Fruit fly (Drosophila melanogaster) whole organism, embryonic: ENCODE data around the gene CG3434.

Experiments used
- CG10543 ChIP-seq: fragments of 200-800 bp; sonication (Bioruptor generic); optimal IDR thresholded peaks from 3 replicates; lab custom pipeline; 2017; ENCODE audit warnings: missing biosample characterization, mild to moderate bottlenecking, missing genetic modification characterization, moderate library complexity
- CG13894 ChIP-seq: fragments of 200-800 bp; sonication (Bioruptor generic); optimal IDR thresholded peaks from 3 replicates; lab custom pipeline; 2018; ENCODE audit warnings: missing biosample characterization, mild to moderate bottlenecking, missing genetic modification characterization, moderate library complexity
- CG15073 ChIP-seq: fragments of 200-800 bp; sonication (Bioruptor generic); optimal IDR thresholded peaks from 2 replicates; lab custom pipeline; 2016; ENCODE audit warnings: missing biosample characterization, missing genetic modification characterization
- CG18619 ChIP-seq: fragments of 200-800 bp; sonication (Bioruptor generic); optimal IDR thresholded peaks from 3 replicates; lab custom pipeline; 2017; ENCODE audit warnings: missing biosample characterization, mild to moderate bottlenecking, missing genetic modification characterization
- CG30020 ChIP-seq: fragments of 200-800 bp; optimal IDR thresholded peaks from 2 replicates; lab custom pipeline; 2019; ENCODE audit warnings: missing biosample characterization, mild to moderate bottlenecking, missing genetic modification characterization, moderate library complexity
- CG3281 ChIP-seq: fragments of 200-800 bp; sonication (Bioruptor generic); optimal IDR thresholded peaks from 3 replicates; lab custom pipeline; 2017; ENCODE audit warnings: missing biosample characterization, mild to moderate bottlenecking, missing genetic modification characterization
- CG34376 ChIP-seq: fragments of 200-800 bp; sonication (Bioruptor generic); optimal IDR thresholded peaks from 2 replicates; lab custom pipeline; 2018; ENCODE audit warnings: missing biosample characterization, mild to moderate bottlenecking, missing genetic modification characterization
- CG6272 ChIP-seq: fragments of 200-800 bp; sonication (Bioruptor generic); IDR thresholded peaks from 2 replicates; pipeline ENCODE4 v1.3.6; 2022; ENCODE audit warnings: missing biosample characterization, missing genetic modification characterization
- CG6791 ChIP-seq: fragments of 200-800 bp; sonication (Bioruptor generic); IDR thresholded peaks from 3 replicates; pipeline ENCODE4 v1.3.6; 2022; ENCODE audit warnings: missing biosample characterization, missing genetic modification characterization; ENCODE audit not compliant: partially characterized antibody
- CG6813 ChIP-seq: fragments of 200-800 bp; sonication (Bioruptor generic); optimal IDR thresholded peaks from 2 replicates; lab custom pipeline; 2017; ENCODE audit warnings: missing biosample characterization, missing genetic modification characterization, mild to moderate bottlenecking, moderate library complexity, missing genetic modification reagents
- CG7271 ChIP-seq: fragments of 200-800 bp; sonication (Bioruptor generic); optimal IDR thresholded peaks from 2 replicates; lab custom pipeline; 2018; ENCODE audit warnings: missing biosample characterization, mild to moderate bottlenecking, missing genetic modification characterization, moderate library complexity
- CG7963 ChIP-seq: fragments of 200-800 bp; sonication (Bioruptor generic); IDR thresholded peaks from 3 replicates; pipeline ENCODE4 v1.3.6; 2022; ENCODE audit warnings: missing biosample characterization, missing genetic modification characterization; ENCODE audit not compliant: partially characterized antibody
- Dll ChIP-seq: fragments of 200-800 bp; sonication (Bioruptor generic); IDR thresholded peaks from 4 replicates; pipeline ENCODE4 v1.3.6; 2022; ENCODE audit warnings: missing biosample characterization, missing genetic modification characterization; ENCODE audit not compliant: partially characterized antibody
- Hmr ChIP-seq: fragments of 200-800 bp; sonication (Bioruptor generic); optimal IDR thresholded peaks from 3 replicates; lab custom pipeline; 2017; ENCODE audit warnings: mild to moderate bottlenecking, missing biosample characterization, missing genetic modification reagents, missing genetic modification characterization
- Hmx ChIP-seq: fragments of 200-800 bp; sonication (Bioruptor generic); optimal IDR thresholded peaks from 2 replicates; lab custom pipeline; 2016; ENCODE audit warnings: missing biosample characterization, missing genetic modification characterization
- Med ChIP-seq: fragments of 200-800 bp; sonication (Bioruptor generic); peaks from one replicate; lab custom pipeline; 2016; ENCODE audit warnings: missing biosample characterization, missing genetic modification characterization, mild to moderate bottlenecking, inconsistent platforms, moderate library complexity
- NK7.1 ChIP-seq: fragments of 200-800 bp; sonication (Bioruptor generic); optimal IDR thresholded peaks from 3 replicates; lab custom pipeline; 2016; ENCODE audit warnings: missing biosample characterization, missing genetic modification characterization
- Sox102F ChIP-seq: fragments of 200-800 bp; sonication (Bioruptor generic); optimal IDR thresholded peaks from 2 replicates; lab custom pipeline; 2018; ENCODE audit warnings: missing biosample characterization, mild to moderate bottlenecking, missing genetic modification characterization, moderate library complexity
- al ChIP-seq: fragments of 200-800 bp; sonication (Bioruptor generic); IDR thresholded peaks from 2 replicates; pipeline ENCODE4 v1.3.6; 2022; ENCODE audit warnings: missing biosample characterization, missing genetic modification characterization
- chinmo ChIP-seq: fragments of 200-800 bp; sonication (Bioruptor generic); IDR thresholded peaks from 4 replicates; pipeline ENCODE4 v1.3.6; 2022; ENCODE audit warnings: missing biosample characterization, missing genetic modification characterization; ENCODE audit not compliant: partially characterized antibody
- cwo ChIP-seq: fragments of 200-800 bp; sonication (Bioruptor generic); optimal IDR thresholded peaks from 3 replicates; lab custom pipeline; 2017; ENCODE audit warnings: missing biosample characterization, missing genetic modification characterization, mild to moderate bottlenecking, moderate library complexity, missing genetic modification reagents
- disco-r ChIP-seq: fragments of 200-800 bp; sonication (Bioruptor generic); optimal IDR thresholded peaks from 2 replicates; lab custom pipeline; 2016; ENCODE audit warnings: missing biosample characterization, missing genetic modification characterization
- exex ChIP-seq: fragments of 200-800 bp; sonication (Bioruptor generic); optimal IDR thresholded peaks from 4 replicates; lab custom pipeline; 2018; ENCODE audit warnings: missing biosample characterization, mild to moderate bottlenecking, missing genetic modification characterization, moderate library complexity
- grn ChIP-seq: fragments of 200-800 bp; sonication (Bioruptor generic); optimal IDR thresholded peaks from 3 replicates; lab custom pipeline; 2017; ENCODE audit warnings: missing biosample characterization, missing genetic modification characterization
- gt ChIP-seq: fragments of 200-800 bp; sonication (Bioruptor generic); IDR thresholded peaks from 2 replicates; pipeline ENCODE4 v1.3.6; 2022; ENCODE audit warnings: missing biosample characterization, missing genetic modification characterization
- kah ChIP-seq: fragments of 200-800 bp; sonication (Bioruptor generic); optimal IDR thresholded peaks from 2 replicates; lab custom pipeline; 2018; ENCODE audit warnings: missing biosample characterization, mild to moderate bottlenecking, missing genetic modification characterization
- mirr ChIP-seq: fragments of 200-800 bp; sonication (Bioruptor generic); optimal IDR thresholded peaks from 3 replicates; lab custom pipeline; 2018; ENCODE audit warnings: missing biosample characterization, mild to moderate bottlenecking, missing genetic modification characterization
- nerfin-1 ChIP-seq: fragments of 200-800 bp; sonication (Bioruptor generic); optimal IDR thresholded peaks from 3 replicates; lab custom pipeline; 2019; ENCODE audit warnings: missing biosample characterization, mild to moderate bottlenecking, missing genetic modification characterization, moderate library complexity
- scrt ChIP-seq: fragments of 200-800 bp; sonication (Bioruptor generic); optimal IDR thresholded peaks from 2 replicates; lab custom pipeline; 2018; ENCODE audit warnings: missing biosample characterization, mild to moderate bottlenecking, missing genetic modification characterization, moderate library complexity
- sd ChIP-seq: fragments of 200-800 bp; sonication (Bioruptor generic); optimal IDR thresholded peaks from 3 replicates; lab custom pipeline; 2018; ENCODE audit warnings: missing biosample characterization, mild to moderate bottlenecking, missing genetic modification characterization, moderate library complexity
- sna ChIP-seq: fragments of 200-800 bp; sonication (Bioruptor generic); IDR thresholded peaks from 2 replicates; pipeline ENCODE4 v1.3.6; 2022; ENCODE audit warnings: missing biosample characterization, missing genetic modification characterization; ENCODE audit not compliant: partially characterized antibody
- sob ChIP-seq: fragments of 200-800 bp; sonication (Bioruptor generic); IDR thresholded peaks from 2 replicates; pipeline ENCODE4 v1.3.6; 2022; ENCODE audit warnings: missing biosample characterization, missing genetic modification characterization
- sug ChIP-seq: fragments of 200-800 bp; optimal IDR thresholded peaks from 2 replicates; lab custom pipeline; 2019; ENCODE audit warnings: missing biosample characterization, mild to moderate bottlenecking, missing genetic modification characterization, moderate library complexity
- tna ChIP-seq: fragments of 200-800 bp; sonication (Bioruptor generic); IDR thresholded peaks from 2 replicates; pipeline ENCODE4 v1.3.6; 2022; ENCODE audit warnings: missing biosample characterization, missing genetic modification characterization; ENCODE audit not compliant: partially characterized antibody
- trem ChIP-seq: fragments of 200-800 bp; optimal IDR thresholded peaks from 3 replicates; lab custom pipeline; 2019; ENCODE audit warnings: missing biosample characterization, mild to moderate bottlenecking, missing genetic modification characterization, moderate library complexity

Gene CG3434

DNA sequence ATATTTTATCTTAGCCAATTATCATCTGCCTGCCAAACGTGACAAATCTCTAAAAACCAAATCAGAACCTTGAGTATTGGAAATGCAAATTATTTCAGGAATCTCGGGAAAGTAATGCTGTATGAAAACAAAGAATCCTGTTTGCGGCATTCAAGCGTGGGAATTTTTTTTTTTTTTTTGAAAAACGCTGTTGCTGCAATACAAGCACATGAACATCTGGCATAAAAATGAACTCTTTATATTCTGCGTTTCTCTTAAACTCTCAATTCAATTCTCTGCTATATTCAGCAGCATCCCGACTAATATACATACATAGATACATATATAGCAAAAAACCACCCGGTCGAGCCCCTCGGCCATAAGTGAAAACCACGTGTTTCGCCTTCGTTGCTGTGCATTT, 40.7 kb upstream of the CG3434 start (continued):
- no peak for TF ChIP-seq tna (GFP tag; lab: Robert Waterston, UW)
- no peak for TF ChIP-seq CG6272 (GFP tag; lab: Robert Waterston, UW)
- TF ChIP-seq Sox102F (GFP tag; lab: Kevin White, UChicago) = no peak
- no peak for TF ChIP-seq CG7271 (tag; lab: Kevin White, UChicago)
- no peak for TF ChIP-seq CG13894
- TF ChIP-seq al (GFP tag; lab: Robert Waterston, UW) = no peak
- peak; percentile 60 for TF ChIP-seq scrt (GFP tag; lab: Kevin White, UChicago)
- no peak for TF ChIP-seq CG30020 (tag; lab: Kevin White, UChicago)
- TF ChIP-seq sna (GFP tag; lab: Robert Waterston, UW) = no peak
- TF ChIP-seq Med (GFP tag; lab: Kevin White, UChicago) = no peak
- peak; percentile 68 for TF ChIP-seq nerfin-1
- no peak for TF ChIP-seq sob (GFP tag; lab: Robert Waterston, UW)
- TF ChIP-seq Dll = no peak
- TF ChIP-seq CG18619 = no peak
- no peak for TF ChIP-seq CG6791 (GFP tag; lab: Robert Waterston, UW)
- TF ChIP-seq NK7.1 (GFP tag; lab: Kevin White, UChicago) = no peak
- no peak for TF ChIP-seq Hmr
- TF ChIP-seq kah (GFP tag; lab: Kevin White, UChicago) = peak; percentile 62
- no peak for TF ChIP-seq gt (GFP tag; lab: Robert Waterston, UW)
- no peak for TF ChIP-seq CG7963

DNA sequence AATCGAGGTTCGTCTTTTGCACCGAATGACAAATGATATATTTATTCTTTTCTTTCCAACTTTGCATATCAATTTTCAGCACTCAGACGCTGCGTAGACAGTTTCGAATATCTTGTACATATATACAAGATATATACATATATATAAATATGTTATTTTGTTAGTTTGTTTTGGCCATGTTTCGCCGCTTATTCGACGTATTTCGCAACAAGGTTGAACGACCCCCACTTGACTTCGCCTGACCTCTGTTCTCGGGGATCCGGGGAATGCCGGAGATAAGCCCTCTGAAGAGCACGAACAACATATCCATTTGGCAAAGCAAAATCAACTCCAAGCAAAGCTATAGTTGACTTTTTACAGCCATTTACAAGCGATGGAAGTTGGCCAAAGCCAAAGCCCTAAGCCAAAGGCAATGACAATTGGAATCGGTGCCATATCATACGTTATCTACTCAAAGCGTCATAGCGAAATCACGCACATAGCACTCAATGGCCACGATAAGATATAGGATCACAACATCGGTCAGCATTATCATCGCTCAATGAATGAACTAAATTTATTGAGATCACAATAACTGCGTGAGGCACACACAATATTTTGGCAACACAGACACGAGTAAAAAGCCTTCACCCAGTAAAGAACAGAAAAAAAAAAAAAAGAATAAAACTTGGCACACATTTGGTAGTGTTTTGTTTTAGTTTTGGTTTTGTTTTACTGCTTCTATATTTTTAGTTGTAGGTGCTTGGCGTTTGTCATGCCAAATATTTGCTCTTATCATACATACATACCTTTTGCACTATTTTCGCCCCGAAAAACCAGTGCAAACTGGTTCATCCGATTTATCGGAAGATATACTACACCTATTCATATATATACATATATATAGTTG, 39.6 kb upstream of the CG3434 start:
- TF ChIP-seq chinmo (GFP tag; lab: Robert Waterston, UW) (0 out of 4 replicates have a peak, but pooled peaks have one; percentile 18), CG34376 (peak; percentile 38), Med (GFP tag; lab: Kevin White, UChicago) (peak; percentile 38), grn (GFP tag; lab: Kevin White, UChicago) (peak; percentile 39), Hmx (no peak), sug (tag; lab: Kevin White, UChicago) (peak; percentile 44), sd (peak; percentile 50), CG10543 (GFP tag; lab: Kevin White, UChicago) (peak; percentile 31), trem (no peak), CG13894 (peak; percentile 11), CG3281 (GFP tag; lab: Kevin White, UChicago) (no peak), cwo (peak; percentile 43), disco-r (GFP tag; lab: Kevin White, UChicago) (no peak), CG15073 (GFP tag; lab: Kevin White, UChicago) (no peak), CG6813 (GFP tag; lab: Kevin White, UChicago) (no peak), exex (tag; lab: Kevin White, UChicago) (peak; percentile 58), mirr (GFP tag; lab: Kevin White, UChicago) (peak; percentile 69)
